Worm (Caenorhabditis elegans): ENCODE data around the gene clx-1.

clx-1 gene

DNA sequence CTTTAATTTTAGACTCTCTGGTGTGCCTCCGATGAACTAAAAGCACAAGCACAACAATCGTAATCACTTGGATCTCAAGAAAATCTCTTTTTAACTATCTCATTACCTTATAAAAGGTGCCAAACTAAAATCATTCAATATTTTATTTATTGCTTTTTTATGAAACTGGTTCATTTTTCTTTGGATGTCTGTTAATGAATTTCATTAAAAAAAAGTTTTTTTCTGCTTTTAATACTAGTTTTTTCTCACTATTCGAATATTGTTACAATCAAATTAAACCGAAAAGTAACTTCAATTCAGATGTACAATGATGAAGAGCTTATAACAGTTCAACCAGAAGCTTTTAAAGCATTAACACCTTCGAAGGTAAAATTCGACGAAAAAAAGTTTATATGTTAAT, 41.3 kb downstream of the clx-1 start, which contains the start of gene swd-2.1:
Gene swd-2.1, plus strand, starts transcription at position 301 of the 400 bp plus-strand sequence.
- TF ChIP-seq ztf-29 (GFP tag; IDR thresholded peaks at IDR 0.05) (no peak), flt-1 (GFP tag; IDR thresholded peaks at IDR 0.05) (no peak), med-1 (GFP tag; optimal IDR thresholded peaks at IDR 0.05; ENCODE audit: insufficient read depth) (no peak), tab-1 (GFP tag; IDR thresholded peaks at IDR 0.05) (no peak), T22C8.4 (GFP tag; IDR thresholded peaks at IDR 0.05) (no peak), cog-1 (tag; optimal IDR thresholded peaks at IDR 0.05) (no peak), ztf-23 (GFP tag; IDR thresholded peaks at IDR 0.05) (no peak)

DNA sequence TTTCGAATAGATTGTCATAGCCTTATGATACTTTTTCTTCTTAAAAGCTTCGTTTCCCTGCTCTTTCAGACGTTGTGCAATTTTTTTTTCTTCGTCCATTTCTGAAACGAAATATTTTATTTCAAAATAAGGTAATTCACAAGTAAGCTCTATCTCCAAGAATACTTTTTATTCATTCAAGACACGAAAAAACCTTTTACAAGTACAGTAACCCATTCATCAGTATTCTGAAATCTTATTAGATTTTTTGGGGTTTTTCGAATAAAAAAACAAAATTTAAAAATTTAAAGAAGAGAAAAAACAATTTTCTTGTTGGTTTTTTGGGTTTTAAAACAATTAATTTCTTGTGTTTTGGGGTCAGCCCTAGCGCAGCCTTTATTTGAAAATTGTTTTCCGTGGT, 44.4 kb downstream of the clx-1 start, which contains the start of gene rpap-3:
Gene rpap-3, minus strand, starts transcription at position 101 of the 400 bp plus-strand sequence.
- TF ChIP-seq ztf-29 (GFP tag; IDR thresholded peaks at IDR 0.05) (no peak), klf-2 (GFP tag; conservative IDR thresholded peaks at IDR 0.05) (no peak), cog-1 (tag; optimal IDR thresholded peaks at IDR 0.05) (no peak), ztf-23 (GFP tag; IDR thresholded peaks at IDR 0.05) (no peak), T22C8.4 (GFP tag; IDR thresholded peaks at IDR 0.05) (no peak), med-1 (GFP tag; optimal IDR thresholded peaks at IDR 0.05; ENCODE audit: insufficient read depth) (no peak), ref-1 (GFP tag; conservative IDR thresholded peaks at IDR 0.05) (no peak)

DNA sequence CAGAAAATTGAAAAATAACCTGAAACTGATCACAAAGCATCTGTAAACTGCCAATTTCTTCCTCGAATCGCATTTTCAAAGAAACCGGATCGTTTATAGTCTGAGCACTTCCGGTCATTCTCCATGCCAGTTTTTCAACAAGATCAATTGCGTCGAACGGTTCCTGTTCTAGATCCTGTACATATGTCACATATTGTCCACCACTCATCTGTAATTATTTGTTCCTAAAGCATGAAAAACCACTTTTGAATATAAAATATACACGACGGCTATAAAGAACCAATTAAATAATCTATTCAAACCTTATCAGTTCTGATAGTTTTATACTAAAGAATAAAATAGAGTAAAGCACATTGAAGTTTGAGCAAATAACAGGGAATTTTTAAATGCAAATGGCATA, 47.8 kb downstream of the clx-1 start, which contains the start of gene sec-10:
Gene sec-10, minus strand, starts transcription at position 208 of the 400 bp plus-strand sequence.
- TF ChIP-seq cog-1 (tag; optimal IDR thresholded peaks at IDR 0.05) (no peak), ztf-23 (GFP tag; IDR thresholded peaks at IDR 0.05) (no peak), flt-1 (GFP tag; IDR thresholded peaks at IDR 0.05) (no peak), ztf-29 (GFP tag; IDR thresholded peaks at IDR 0.05) (no peak), tab-1 (GFP tag; IDR thresholded peaks at IDR 0.05) (no peak), T22C8.4 (GFP tag; IDR thresholded peaks at IDR 0.05) (no peak), klf-2 (GFP tag; conservative IDR thresholded peaks at IDR 0.05) (no peak), med-1 (GFP tag; optimal IDR thresholded peaks at IDR 0.05; ENCODE audit: insufficient read depth) (no peak), ref-1 (GFP tag; conservative IDR thresholded peaks at IDR 0.05) (no peak)

DNA sequence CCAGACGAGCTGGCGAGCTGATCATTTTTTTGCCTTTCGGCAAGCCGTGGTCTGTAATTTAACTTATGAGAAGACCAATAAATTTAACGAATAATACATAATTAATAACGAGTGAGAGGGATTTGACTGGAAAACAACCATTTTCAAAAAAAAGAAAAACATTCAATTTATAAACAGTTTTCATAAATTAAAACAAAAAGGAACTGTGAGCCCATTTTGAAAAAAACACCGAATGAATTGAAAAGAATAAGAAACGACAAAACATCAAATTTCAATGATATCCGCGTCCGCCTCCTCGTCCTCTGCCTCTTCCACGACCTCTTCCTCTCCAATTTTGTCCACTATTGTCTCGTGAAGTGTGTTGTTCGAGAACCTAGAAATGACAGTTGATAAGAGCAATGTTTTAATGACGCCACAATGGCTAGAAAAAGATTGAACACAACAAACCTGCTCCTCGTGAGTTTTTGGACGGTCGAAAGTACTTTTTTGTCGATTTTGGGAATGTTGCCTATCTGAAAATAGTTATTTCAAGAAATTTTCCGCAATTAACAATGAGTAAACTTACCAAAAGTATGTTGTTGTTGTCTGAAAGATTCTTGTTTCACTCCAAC, 49.5 kb downstream of the clx-1 start, which contains the start of gene tag-321:
Gene tag-321, minus strand, starts transcription at position 51 of the 611 bp plus-strand sequence.
- TF ChIP-seq ztf-23 (GFP tag; IDR thresholded peaks at IDR 0.05) (no peak), ztf-29 (GFP tag; IDR thresholded peaks at IDR 0.05) (no peak), flt-1 (GFP tag; IDR thresholded peaks at IDR 0.05) (no peak), klf-2 (GFP tag; conservative IDR thresholded peaks at IDR 0.05) (no peak), T22C8.4 (GFP tag; IDR thresholded peaks at IDR 0.05) (no peak), cog-1 (tag; optimal IDR thresholded peaks at IDR 0.05) (no peak), tab-1 (GFP tag; IDR thresholded peaks at IDR 0.05) (no peak), med-1 (GFP tag; optimal IDR thresholded peaks at IDR 0.05; ENCODE audit: insufficient read depth) (no peak), ref-1 (GFP tag; conservative IDR thresholded peaks at IDR 0.05) (no peak)

DNA sequence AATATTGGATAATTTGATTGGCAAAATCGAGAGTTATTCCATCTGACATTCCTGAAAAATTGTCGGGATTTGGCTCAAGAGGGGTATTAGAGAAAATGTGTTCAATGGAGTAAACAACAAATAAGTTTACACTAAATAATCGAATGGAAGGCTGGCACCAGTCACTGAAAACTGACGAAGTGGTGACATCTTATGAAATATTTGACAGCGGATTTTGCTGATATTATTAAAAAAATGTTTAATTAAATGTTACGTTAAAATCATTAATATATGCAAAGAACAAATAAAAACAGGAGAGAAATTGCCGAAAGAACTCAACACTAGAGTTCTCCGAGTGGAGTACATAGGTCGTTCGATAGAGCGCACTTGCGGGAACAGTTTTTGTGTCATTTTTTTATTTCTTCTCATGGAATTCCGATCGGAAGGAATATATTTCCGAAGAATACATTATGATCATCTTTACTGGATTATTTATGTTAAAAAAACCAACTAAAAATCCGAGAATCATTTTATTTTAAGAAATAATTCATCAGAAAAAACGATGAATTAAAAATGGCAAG, 51.1 kb downstream of the clx-1 start, which contains the start of gene tag-322:
Gene tag-322, minus strand, starts transcription at position 51 of the 560 bp plus-strand sequence.
- peak; percentile 32 for TF ChIP-seq cog-1 (tag; optimal IDR thresholded peaks at IDR 0.05)
- TF ChIP-seq klf-2 (GFP tag; conservative IDR thresholded peaks at IDR 0.05) = no peak
